Fruit fly (Drosophila melanogaster) whole organism, adult: ENCODE results near the gene simj.

Source experiments
- CG14711 ChIP-seq: fragments of 200-800 bp; sonication (Bioruptor generic); optimal IDR thresholded peaks from 2 replicates; lab custom pipeline; 2018; ENCODE audit warnings: missing biosample characterization, mild to moderate bottlenecking, missing genetic modification characterization, moderate library complexity
- CG7045 ChIP-seq: fragments of 200-800 bp; sonication (Bioruptor generic); optimal IDR thresholded peaks from 2 replicates; lab custom pipeline; 2017; ENCODE audit warnings: missing biosample characterization, mild to moderate bottlenecking, missing genetic modification characterization
- Crg-1 ChIP-seq: fragments of 200-800 bp; sonication (Bioruptor generic); optimal IDR thresholded peaks from 2 replicates; lab custom pipeline; 2016; ENCODE audit warnings: missing biosample characterization, missing genetic modification characterization

- peak; percentile 28 for TF ChIP-seq CG7045 (GFP tag; lab: Kevin White, UChicago)
- peak; percentile 39 for TF ChIP-seq CG14711 (tag; lab: Kevin White, UChicago)
- TF ChIP-seq Crg-1 (GFP tag; lab: Kevin White, UChicago), result peak; percentile 43
These were observed at the start of gene simj for dm6 chr3L:10664511-10665062.
